Worm (Caenorhabditis elegans): Measurements from ENCODE around the gene glr-1.

Gene glr-1

ce11 chrIII:8573301-8573700, 15.1 kb downstream of the glr-1 start:
- TF ChIP-seq ama-1 (optimal IDR thresholded peaks at IDR 0.05), result no peak
- no peak for TF ChIP-seq ama-1 (GFP tag; optimal IDR thresholded peaks at IDR 0.05)
- TF ChIP-seq F39B2.1 (GFP tag; IDR thresholded peaks at IDR 0.05), result no peak
- no peak for TF ChIP-seq madf-6 (GFP tag; IDR thresholded peaks at IDR 0.05)
- TF ChIP-seq cebp-2 (GFP tag; IDR thresholded peaks at IDR 0.05), result no peak
- no peak for TF ChIP-seq zim-3 (tag; optimal IDR thresholded peaks at IDR 0.05)
- no peak for TF ChIP-seq snpc-1.3 (tag; optimal IDR thresholded peaks at IDR 0.05; ENCODE audit: insufficient read depth)
- no peak for TF ChIP-seq Y67H2A.10 (GFP tag; conservative IDR thresholded peaks at IDR 0.05)
- TF ChIP-seq rpc-1 (optimal IDR thresholded peaks at IDR 0.05), result no peak
- no peak for TF ChIP-seq rpc-1 (tag; optimal IDR thresholded peaks at IDR 0.05)
- TF ChIP-seq ZK185.1 (tag; optimal IDR thresholded peaks at IDR 0.05; ENCODE audit: poor library complexity, severe bottlenecking), result no peak
- TF ChIP-seq somi-1 (GFP tag; optimal IDR thresholded peaks at IDR 0.05), result no peak
- no peak for TF ChIP-seq let-526 (GFP tag; IDR thresholded peaks at IDR 0.05)
- no peak for TF ChIP-seq hmg-20 (GFP tag; IDR thresholded peaks at IDR 0.05)

DNA sequence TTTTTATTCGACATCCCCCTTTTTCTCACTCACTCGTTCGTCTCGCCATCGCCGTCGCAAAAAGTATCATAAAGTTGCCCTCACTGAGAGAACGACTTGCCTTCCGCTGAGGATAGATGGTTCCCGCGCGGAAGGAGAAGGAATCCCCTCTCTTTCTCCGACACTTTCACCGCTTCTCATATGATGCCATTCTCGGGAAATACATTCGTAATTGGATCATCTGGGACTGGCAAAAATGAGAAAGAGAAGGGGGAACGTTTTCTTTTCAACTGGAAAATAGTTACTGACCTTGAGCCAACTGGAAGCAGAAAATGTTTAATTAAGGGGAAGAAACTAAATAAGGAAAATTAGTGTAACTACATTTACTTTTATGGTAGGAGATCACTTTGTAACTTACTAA, 16.6 kb downstream of the glr-1 start:
- TF ChIP-seq ceh-79 (tag; optimal IDR thresholded peaks at IDR 0.05) (no peak), rpc-1 (optimal IDR thresholded peaks at IDR 0.05) (no peak), rpc-1 (tag; optimal IDR thresholded peaks at IDR 0.05) (no peak), Y95B8A.8 (GFP tag; IDR thresholded peaks at IDR 0.05) (no peak), ceh-40 (GFP tag; IDR thresholded peaks at IDR 0.05) (no peak), F55B11.4 (tag; optimal IDR thresholded peaks at IDR 0.05; ENCODE audit: borderline replicate concordance, insufficient read depth) (no peak), ztf-3 (GFP tag; optimal IDR thresholded peaks at IDR 0.05) (no peak), D2030.7 (GFP tag; IDR thresholded peaks at IDR 0.05) (no peak), athp-1 (tag; optimal IDR thresholded peaks at IDR 0.05) (no peak), hlh-12 (tag; optimal IDR thresholded peaks at IDR 0.05) (no peak), C17E4.6 (GFP tag; IDR thresholded peaks at IDR 0.05) (no peak), unc-130 (GFP tag; optimal IDR thresholded peaks at IDR 0.05) (no peak)

DNA sequence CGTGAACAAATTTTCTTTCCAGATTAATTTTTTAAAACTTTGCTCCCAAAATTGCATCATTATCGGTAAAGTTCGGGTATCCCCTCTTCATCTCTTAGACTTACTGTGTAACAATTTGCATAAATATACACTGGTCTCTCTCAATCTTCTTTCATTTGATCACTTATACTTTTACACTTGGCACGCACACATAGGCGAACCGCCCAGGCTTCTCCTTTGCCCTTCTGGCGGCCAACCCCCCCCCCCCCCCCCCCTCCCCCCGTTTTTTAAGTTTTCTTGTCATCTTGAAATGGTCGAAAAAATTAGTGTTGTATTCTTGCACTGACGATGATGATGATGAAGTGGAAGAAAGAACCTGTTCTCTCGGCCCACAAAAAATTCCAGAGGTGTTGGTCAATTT, 18.2 kb downstream of the glr-1 start:
- TF ChIP-seq cebp-1 (GFP tag; IDR thresholded peaks at IDR 0.05) (no peak), cebp-1 (tag; optimal IDR thresholded peaks at IDR 0.05) (no peak), hmg-20 (GFP tag; IDR thresholded peaks at IDR 0.05) (no peak), snpc-4 (GFP tag; optimal IDR thresholded peaks at IDR 0.05) (no peak), snpc-4 (tag; optimal IDR thresholded peaks at IDR 0.05) (no peak), ceh-91 (GFP tag; IDR thresholded peaks at IDR 0.05) (no peak), B0035.1 (tag; optimal IDR thresholded peaks at IDR 0.05) (no peak), egrh-3 (GFP tag; IDR thresholded peaks at IDR 0.05) (peak; percentile 72; the same call in 1 of the 2 replicates)

- TF ChIP-seq mes-4 (tag; optimal IDR thresholded peaks at IDR 0.05), result no peak
- TF ChIP-seq lsy-27 (tag; optimal IDR thresholded peaks at IDR 0.05; ENCODE audit: borderline replicate concordance, insufficient read depth), result no peak
- TF ChIP-seq sea-2 (GFP tag; IDR thresholded peaks at IDR 0.05), result no peak
- no peak for TF ChIP-seq K12H6.12 (tag; optimal IDR thresholded peaks at IDR 0.05)
- no peak for TF ChIP-seq Y53G8AR.9 (GFP tag; conservative IDR thresholded peaks at IDR 0.05)
- TF ChIP-seq xnd-1 (tag; optimal IDR thresholded peaks at IDR 0.05), result no peak
- TF ChIP-seq gei-17 (GFP tag; optimal IDR thresholded peaks at IDR 0.05), result no peak
- no peak for TF ChIP-seq attf-5 (GFP tag; optimal IDR thresholded peaks at IDR 0.05)
- TF ChIP-seq ceh-100 (GFP tag; IDR thresholded peaks at IDR 0.05), result no peak
- no peak for TF ChIP-seq F57C9.4 (tag; optimal IDR thresholded peaks at IDR 0.05)
- no peak for TF ChIP-seq pha-4 (tag; optimal IDR thresholded peaks at IDR 0.05)
- no peak for TF ChIP-seq aptf-3 (GFP tag; IDR thresholded peaks at IDR 0.05)
These were observed 24.1 kb downstream of the glr-1 start for ce11 chrIII:8564372-8564771.

Measured in whole organism, young adult.